Fruit fly (Drosophila melanogaster): ENCODE data around the gene CG42654.
A peak's percentile ranks its signal among the peaks of the same experiment; 100 is the strongest.

The CG42654 gene

DNA sequence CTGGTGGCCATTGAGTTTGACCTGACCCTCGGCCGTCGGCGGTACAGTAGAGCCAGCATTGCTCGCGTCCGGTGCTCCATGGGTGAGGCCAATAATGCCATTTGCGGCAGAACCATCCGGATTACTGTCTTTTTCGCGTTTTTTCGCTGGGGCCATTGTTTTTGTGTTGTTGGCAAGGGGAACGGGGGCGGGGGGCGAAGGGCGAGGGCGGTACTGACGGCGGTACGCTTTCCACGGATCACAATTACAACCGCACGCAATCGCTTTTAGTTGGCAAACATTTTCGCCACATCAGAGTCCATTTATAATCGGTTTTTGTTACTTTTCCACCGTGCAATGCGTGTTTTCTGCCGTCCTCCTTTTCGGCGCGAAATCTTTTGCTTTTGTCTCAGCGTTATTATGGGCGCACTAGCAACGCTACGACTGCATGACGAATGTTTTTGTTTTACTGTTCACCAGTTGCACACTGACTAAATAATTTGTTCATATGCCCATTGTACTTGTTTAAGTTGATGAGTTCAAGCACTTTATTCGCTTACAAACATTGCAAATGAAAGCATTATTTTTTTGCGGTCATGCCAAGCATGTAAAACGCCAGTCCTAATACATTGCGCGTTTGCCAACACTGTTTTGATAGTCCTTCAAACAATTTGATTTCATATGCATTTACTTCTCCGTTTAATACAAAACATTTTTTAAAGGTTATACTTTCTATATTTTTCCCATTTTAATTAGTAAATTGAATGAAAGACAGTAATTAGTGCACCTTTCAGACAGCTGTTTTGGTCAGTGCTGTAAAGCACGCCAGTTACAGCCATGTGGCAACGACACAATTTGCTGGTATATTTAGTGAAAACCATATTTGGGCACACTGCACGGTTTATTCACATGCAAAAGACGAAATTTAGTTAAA, 31.2 kb downstream of the CG42654 start, which contains the start of gene Pfdn6 (continued):
- TF ChIP-seq Nf-YC (tag; optimal IDR thresholded peaks at IDR 0.05) (peak; percentile 68), ara (GFP tag; IDR thresholded peaks at IDR 0.05) (0 out of 2 replicates have a peak, but pooled peaks have one; percentile 35), CG11695 (GFP tag; IDR thresholded peaks at IDR 0.05) (no peak), eyg (GFP tag; optimal IDR thresholded peaks at IDR 0.05) (peak; percentile 52), croc (GFP tag; conservative IDR thresholded peaks at IDR 0.05) (peak; percentile 61; the same call in 2 of the 3 replicates), CG4404 (GFP tag; IDR thresholded peaks at IDR 0.05) (peak; percentile 73), pho (GFP tag; optimal IDR thresholded peaks at IDR 0.05) (peak; percentile 93), Nf-YA (GFP tag; IDR thresholded peaks at IDR 0.05) (0 out of 2 replicates have a peak, but pooled peaks have one; percentile 11), CG8359 (GFP tag; optimal IDR thresholded peaks at IDR 0.05; ENCODE audit: borderline replicate concordance) (no peak), Atf-2 (GFP tag; optimal IDR thresholded peaks at IDR 0.05) (peak; percentile 77), NK7.1 (GFP tag; optimal IDR thresholded peaks at IDR 0.05) (no peak), BtbVII (GFP tag; optimal IDR thresholded peaks at IDR 0.05) (peak; percentile 35), CG6272 (GFP tag; IDR thresholded peaks at IDR 0.05) (no peak; the same call in none of the 2 replicates), CG17328 (GFP tag; IDR thresholded peaks at IDR 0.05) (peak; percentile 68), Doc3 (GFP tag; IDR thresholded peaks at IDR 0.05; ENCODE audit: partially characterized antibody) (0 out of 3 replicates have a peak, but pooled peaks have one; percentile 36), CG8089 (GFP tag; optimal IDR thresholded peaks at IDR 0.05) (peak; percentile 76), CG13624 (GFP tag; optimal IDR thresholded peaks at IDR 0.05) (peak; percentile 72), CG2120 (GFP tag; optimal IDR thresholded peaks at IDR 0.05) (peak; percentile 90), CG8944 (GFP tag; optimal IDR thresholded peaks at IDR 0.05) (peak; percentile 77), org-1 (GFP tag; optimal IDR thresholded peaks at IDR 0.05) (no peak), Hr78 (GFP tag; optimal IDR thresholded peaks at IDR 0.05) (no peak), danr (GFP tag; IDR thresholded peaks at IDR 0.05) (no peak), Bteb2 (GFP tag; optimal IDR thresholded peaks at IDR 0.05) (peak; percentile 86), lbe (GFP tag; optimal IDR thresholded peaks at IDR 0.05) (peak; percentile 70), CG12299 (tag; optimal IDR thresholded peaks at IDR 0.05) (peak; percentile 17), slou (GFP tag; optimal IDR thresholded peaks at IDR 0.05) (no peak), CG11560 (tag; IDR thresholded peaks at IDR 0.05) (no peak), CG6765 (GFP tag; optimal IDR thresholded peaks at IDR 0.05) (no peak), odd (GFP tag; optimal IDR thresholded peaks at IDR 0.05) (no peak), aop (GFP tag; IDR thresholded peaks at IDR 0.05) (no peak), Hey (tag; optimal IDR thresholded peaks at IDR 0.05) (no peak), vfl (GFP tag; optimal IDR thresholded peaks at IDR 0.05) (peak; percentile 47), Abd-B (GFP tag; optimal IDR thresholded peaks at IDR 0.05) (peak; percentile 82), CG11093 (GFP tag; IDR thresholded peaks at IDR 0.05) (peak; percentile 72; the same call in 2 of the 3 replicates), CG14050 (GFP tag; IDR thresholded peaks at IDR 0.05) (peak; percentile 72), Elba2 (GFP tag; optimal IDR thresholded peaks at IDR 0.05) (peak; percentile 23), maf-S (GFP tag; optimal IDR thresholded peaks at IDR 0.05) (peak; percentile 72), NfI (GFP tag; optimal IDR thresholded peaks at IDR 0.05) (peak; percentile 80), CG15269 (tag; optimal IDR thresholded peaks at IDR 0.05) (no peak), CG16779 (GFP tag; IDR thresholded peaks at IDR 0.05) (no peak), bbx (GFP tag; IDR thresholded peaks at IDR 0.05; ENCODE audit: partially characterized antibody) (peak; percentile 34; the same call in 1 of the 2 replicates), NFAT (GFP tag; IDR thresholded peaks at IDR 0.05) (peak; percentile 51; the same call in 1 of the 2 replicates), Sox102F (GFP tag; optimal IDR thresholded peaks at IDR 0.05) (peak; percentile 88), nom (GFP tag; optimal IDR thresholded peaks at IDR 0.05) (no peak), otp (GFP tag; IDR thresholded peaks at IDR 0.05) (peak; percentile 55; the same call in 1 of the 3 replicates), abd-A (tag; optimal IDR thresholded peaks at IDR 0.05) (no peak), Camta (GFP tag; optimal IDR thresholded peaks at IDR 0.05) (peak; percentile 48), cwo (GFP tag; optimal IDR thresholded peaks at IDR 0.05) (no peak)

Measured in whole organism, embryonic.